Fruit fly (Drosophila melanogaster) whole organism, embryonic: ENCODE results near the gene gt.
A peak's percentile ranks its signal among the peaks of the same experiment; 100 is the strongest.

Source experiments
- Atf6 ChIP-seq: fragments of 200-800 bp; sonication (Bioruptor generic); IDR thresholded peaks from 2 replicates; pipeline ENCODE4 v1.3.6; 2022; ENCODE audit warnings: missing biosample characterization, missing genetic modification characterization
- BEAF-32 ChIP-seq: fragments of 200-800 bp; sonication (Bioruptor generic); optimal IDR thresholded peaks from 3 replicates; lab custom pipeline; 2017; ENCODE audit warnings: missing biosample characterization, missing genetic modification characterization, mild to moderate bottlenecking, moderate library complexity, missing genetic modification reagents
- CG10366 ChIP-seq: fragments of 200-800 bp; sonication (Bioruptor generic); IDR thresholded peaks from 2 replicates; pipeline ENCODE4 v1.3.6; 2022; ENCODE audit warnings: missing biosample characterization, missing genetic modification characterization
- CG11456 ChIP-seq: fragments of 200-800 bp; sonication (Bioruptor generic); IDR thresholded peaks from 3 replicates; pipeline ENCODE4 v1.3.6; 2022; ENCODE audit warnings: missing biosample characterization, missing genetic modification characterization
- CG12299 ChIP-seq: fragments of 200-800 bp; sonication (Bioruptor generic); optimal IDR thresholded peaks from 2 replicates; lab custom pipeline; 2018; ENCODE audit warnings: missing biosample characterization, mild to moderate bottlenecking, missing genetic modification characterization
- CG12391 ChIP-seq: fragments of 200-800 bp; sonication (Bioruptor generic); optimal IDR thresholded peaks from 3 replicates; lab custom pipeline; 2018; ENCODE audit warnings: missing biosample characterization, mild to moderate bottlenecking, missing genetic modification characterization, moderate library complexity
- CG14050 ChIP-seq: fragments of 200-800 bp; sonication (Bioruptor generic); IDR thresholded peaks from 3 replicates; pipeline ENCODE4 v1.3.6; 2022; ENCODE audit warnings: missing biosample characterization, missing genetic modification characterization
- CG15011 ChIP-seq: fragments of 200-800 bp; sonication (Bioruptor generic); optimal IDR thresholded peaks from 3 replicates; lab custom pipeline; 2018; ENCODE audit warnings: missing biosample characterization, mild to moderate bottlenecking, missing genetic modification characterization
- CG17612 ChIP-seq: fragments of 200-800 bp; sonication (Bioruptor generic); IDR thresholded peaks from 2 replicates; pipeline ENCODE4 v1.3.6; 2022; ENCODE audit warnings: missing biosample characterization, missing genetic modification characterization
- CG2199 ChIP-seq: fragments of 200-800 bp; sonication (Bioruptor generic); IDR thresholded peaks from 3 replicates; pipeline ENCODE4 v1.3.6; 2022; ENCODE audit warnings: missing biosample characterization, missing genetic modification characterization
- CG31441 ChIP-seq: fragments of 200-800 bp; sonication (Bioruptor generic); IDR thresholded peaks from 2 replicates; pipeline ENCODE4 v1.3.6; 2022; ENCODE audit warnings: missing biosample characterization, missing genetic modification characterization
- CG4282 ChIP-seq: fragments of 200-800 bp; sonication (Bioruptor generic); optimal IDR thresholded peaks from 2 replicates; lab custom pipeline; 2016; ENCODE audit warnings: missing biosample characterization, missing genetic modification characterization
- CG6254 ChIP-seq: fragments of 200-800 bp; sonication (Bioruptor generic); optimal IDR thresholded peaks from 3 replicates; lab custom pipeline; 2017; ENCODE audit warnings: mild to moderate bottlenecking, missing biosample characterization, missing genetic modification reagents, missing genetic modification characterization
- CG7786 ChIP-seq: fragments of 200-800 bp; sonication (Bioruptor generic); optimal IDR thresholded peaks from 2 replicates; lab custom pipeline; 2016; ENCODE audit warnings: missing biosample characterization, missing genetic modification characterization
- CG8478 ChIP-seq: fragments of >200 bp; optimal IDR thresholded peaks from 2 replicates; lab custom pipeline; 2018
- CG9437 ChIP-seq: fragments of 200-800 bp; sonication (Bioruptor generic); optimal IDR thresholded peaks from 2 replicates; lab custom pipeline; 2018; ENCODE audit warnings: missing biosample characterization, mild to moderate bottlenecking, missing genetic modification characterization
- CG9727 ChIP-seq: fragments of 200-800 bp; sonication (Bioruptor generic); optimal IDR thresholded peaks from 3 replicates; lab custom pipeline; 2017; ENCODE audit warnings: missing biosample characterization, mild to moderate bottlenecking, missing genetic modification characterization
- Dbx ChIP-seq: fragments of 200-800 bp; sonication (Bioruptor generic); IDR thresholded peaks from 3 replicates; pipeline ENCODE4 v1.3.6; 2022; ENCODE audit warnings: missing biosample characterization, missing genetic modification characterization
- Dref ChIP-seq: fragments of 200-800 bp; sonication (Bioruptor generic); IDR thresholded peaks from 2 replicates; pipeline ENCODE4 v1.3.6; 2022; ENCODE audit warnings: missing biosample characterization, missing genetic modification characterization
- Ets65A ChIP-seq: fragments of 200-800 bp; sonication (Bioruptor generic); peaks from one replicate; lab custom pipeline; 2016; ENCODE audit warnings: missing biosample characterization, missing genetic modification characterization
- HHEX ChIP-seq: fragments of 200-800 bp; sonication (Bioruptor generic); optimal IDR thresholded peaks from 3 replicates; lab custom pipeline; 2017; ENCODE audit warnings: missing biosample characterization, mild to moderate bottlenecking, missing genetic modification characterization, missing genetic modification reagents
- Kr ChIP-seq: fragments of 200-800 bp; sonication (Bioruptor generic); optimal IDR thresholded peaks from 2 replicates; lab custom pipeline; 2017; ENCODE audit warnings: missing biosample characterization, mild to moderate bottlenecking, missing genetic modification characterization
- PHDP ChIP-seq: fragments of 200-800 bp; sonication (Bioruptor generic); optimal IDR thresholded peaks from 3 replicates; lab custom pipeline; 2018; ENCODE audit warnings: missing biosample characterization, mild to moderate bottlenecking, missing genetic modification characterization, moderate library complexity
- Six4 ChIP-seq: fragments of 200-800 bp; sonication (Bioruptor generic); optimal IDR thresholded peaks from 2 replicates; lab custom pipeline; 2016; ENCODE audit warnings: missing biosample characterization, missing genetic modification characterization
- Vsx1 ChIP-seq: fragments of 200-800 bp; sonication (Bioruptor generic); optimal IDR thresholded peaks from 2 replicates; lab custom pipeline; 2017; ENCODE audit warnings: missing biosample characterization, mild to moderate bottlenecking, missing genetic modification characterization, missing genetic modification reagents
- al ChIP-seq: fragments of 200-800 bp; sonication (Bioruptor generic); IDR thresholded peaks from 2 replicates; pipeline ENCODE4 v1.3.6; 2022; ENCODE audit warnings: missing biosample characterization, missing genetic modification characterization
- crol ChIP-seq: fragments of 200-800 bp; sonication (Bioruptor generic); IDR thresholded peaks from 2 replicates; pipeline ENCODE4 v1.3.6; 2022; ENCODE audit warnings: missing biosample characterization, missing genetic modification characterization
- dpn ChIP-seq, 2 experiments: fragments of 200-800 bp; sonication (Bioruptor generic); optimal IDR thresholded peaks; 3 replicates each; lab custom pipeline; 2016; ENCODE audit warnings: missing biosample characterization in 2 of 2, missing genetic modification characterization in 2 of 2
- en ChIP-seq: fragments of 200-800 bp; sonication (Bioruptor generic); optimal IDR thresholded peaks from 2 replicates; lab custom pipeline; 2016; ENCODE audit warnings: missing biosample characterization, missing genetic modification characterization
- fd102C ChIP-seq: fragments of 200-800 bp; sonication (Bioruptor generic); optimal IDR thresholded peaks from 2 replicates; lab custom pipeline; 2018; ENCODE audit warnings: missing biosample characterization, mild to moderate bottlenecking, missing genetic modification characterization, moderate library complexity
- gcm ChIP-seq: fragments of 200-800 bp; sonication (Bioruptor generic); optimal IDR thresholded peaks from 2 replicates; lab custom pipeline; 2019; ENCODE audit warnings: missing biosample characterization, mild to moderate bottlenecking, missing genetic modification characterization, moderate library complexity
- gt ChIP-seq: fragments of 200-800 bp; sonication (Bioruptor generic); IDR thresholded peaks from 2 replicates; pipeline ENCODE4 v1.3.6; 2022; ENCODE audit warnings: missing biosample characterization, missing genetic modification characterization
- hb ChIP-seq: fragments of 200-800 bp; sonication (Bioruptor generic); IDR thresholded peaks from 3 replicates; pipeline ENCODE4 v1.3.6; 2022; ENCODE audit warnings: missing biosample characterization, missing genetic modification characterization; ENCODE audit not compliant: partially characterized antibody
- kah ChIP-seq: fragments of 200-800 bp; sonication (Bioruptor generic); optimal IDR thresholded peaks from 2 replicates; lab custom pipeline; 2018; ENCODE audit warnings: missing biosample characterization, mild to moderate bottlenecking, missing genetic modification characterization
- ken ChIP-seq: fragments of 200-800 bp; sonication (Bioruptor generic); IDR thresholded peaks from 3 replicates; pipeline ENCODE4 v1.3.6; 2022; ENCODE audit warnings: missing biosample characterization, missing genetic modification characterization
- knrl ChIP-seq: fragments of 200-800 bp; sonication (Bioruptor generic); IDR thresholded peaks from 3 replicates; pipeline ENCODE4 v1.3.6; 2022; ENCODE audit warnings: missing biosample characterization, missing genetic modification characterization; ENCODE audit not compliant: partially characterized antibody
- lov ChIP-seq, 2 experiments: fragments of 200-800 bp in 1 of 2; fragments of >200 bp in 1 of 2; sonication (Bioruptor generic) in 1 of 2; IDR thresholded peaks in 1 of 2; optimal IDR thresholded peaks in 1 of 2; 2 replicates in 1 of 2; 3 replicates in 1 of 2; pipeline versions ENCODE4 v1.3.6 to Lab custom; 2017 to 2022; ENCODE audit warnings: missing biosample characterization in 1 of 2, missing genetic modification characterization in 1 of 2
- mirr ChIP-seq: fragments of 200-800 bp; sonication (Bioruptor generic); optimal IDR thresholded peaks from 3 replicates; lab custom pipeline; 2018; ENCODE audit warnings: missing biosample characterization, mild to moderate bottlenecking, missing genetic modification characterization
- mld ChIP-seq: fragments of 200-800 bp; sonication (Bioruptor generic); IDR thresholded peaks from 3 replicates; pipeline ENCODE4 v1.3.6; 2022; ENCODE audit warnings: missing biosample characterization, missing genetic modification characterization; ENCODE audit not compliant: partially characterized antibody
- pan ChIP-seq, 4 experiments: fragments of >200 bp in 3 of 4; fragments of 200-800 bp in 1 of 4; sonication (Bioruptor generic) in 1 of 4; optimal IDR thresholded peaks in 3 of 4; IDR thresholded peaks in 1 of 4; 2 replicates each; pipeline versions ENCODE4 v1.3.6 to Lab custom; 2017 to 2022; ENCODE audit warnings: missing biosample characterization in 2 of 4, missing genetic modification characterization in 2 of 4, mixed read lengths in 1 of 4
- pros ChIP-seq: fragments of 200-800 bp; sonication (Bioruptor generic); optimal IDR thresholded peaks from 3 replicates; lab custom pipeline; 2019; ENCODE audit warnings: missing biosample characterization, mild to moderate bottlenecking, missing genetic modification characterization, moderate library complexity
- ranshi ChIP-seq: fragments of 200-800 bp; sonication (Bioruptor generic); IDR thresholded peaks from 2 replicates; pipeline ENCODE4 v1.3.6; 2022; ENCODE audit warnings: missing biosample characterization, missing genetic modification characterization
- row ChIP-seq: fragments of 200-800 bp; sonication (Bioruptor generic); IDR thresholded peaks from 3 replicates; pipeline ENCODE4 v1.3.6; 2022; ENCODE audit warnings: missing biosample characterization, missing genetic modification characterization
- sim ChIP-seq: fragments of 200-800 bp; sonication (Bioruptor generic); IDR thresholded peaks from 2 replicates; pipeline ENCODE4 v1.3.6; 2022; ENCODE audit warnings: missing biosample characterization, missing genetic modification characterization
- sna ChIP-seq: fragments of 200-800 bp; sonication (Bioruptor generic); IDR thresholded peaks from 2 replicates; pipeline ENCODE4 v1.3.6; 2022; ENCODE audit warnings: missing biosample characterization, missing genetic modification characterization; ENCODE audit not compliant: partially characterized antibody
- stc ChIP-seq: fragments of 200-800 bp; sonication (Bioruptor generic); IDR thresholded peaks from 2 replicates; pipeline ENCODE4 v1.3.6; 2022; ENCODE audit warnings: missing biosample characterization, missing genetic modification characterization
- tll ChIP-seq, 2 experiments: fragments of 200-800 bp in 1 of 2; fragments of >200 bp in 1 of 2; sonication (Bioruptor generic) in 1 of 2; optimal IDR thresholded peaks; 2 replicates each; lab custom pipeline; 2017 to 2019; ENCODE audit warnings: missing biosample characterization in 2 of 2, missing genetic modification characterization in 2 of 2, mild to moderate bottlenecking in 1 of 2, moderate library complexity in 1 of 2
- zen2 ChIP-seq: fragments of 200-800 bp; sonication (Bioruptor generic); IDR thresholded peaks from 3 replicates; pipeline ENCODE4 v1.3.6; 2022; ENCODE audit warnings: missing biosample characterization, missing genetic modification characterization; ENCODE audit not compliant: partially characterized antibody

The gt gene

DNA sequence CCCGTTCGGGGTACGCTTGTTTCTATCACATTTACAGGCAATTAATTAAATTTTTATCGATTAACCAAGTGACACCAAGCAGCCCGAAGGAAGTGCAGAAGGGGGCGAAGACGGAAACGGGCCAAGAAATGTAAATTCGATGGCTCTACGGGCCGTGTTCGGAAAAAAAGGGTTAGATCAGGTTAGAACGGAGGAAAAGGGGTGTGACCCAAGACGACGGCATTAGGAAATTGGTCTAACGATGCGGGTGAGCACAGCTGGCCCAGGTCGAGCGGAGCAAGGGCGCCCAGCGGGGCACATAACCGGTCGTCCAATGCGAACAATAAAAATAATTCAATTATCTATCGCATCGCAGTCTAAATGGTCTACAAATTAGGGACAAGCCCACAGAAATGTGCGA is 29.3 kb downstream of the gt start:
- TF ChIP-seq Kr (peak; percentile 95), ken (no peak), kah (GFP tag; lab: Kevin White, UChicago) (no peak), Dref (GFP tag; lab: Robert Waterston, UW) (no peak), Ets65A (GFP tag; lab: Kevin White, UChicago) (peak; percentile 77), al (GFP tag; lab: Robert Waterston, UW) (no peak), gcm (peak; percentile 70), pros (GFP tag; lab: Kevin White, UChicago) (peak; percentile 62), CG8478 (lab: Kevin White, UChicago) (no peak)

DNA sequence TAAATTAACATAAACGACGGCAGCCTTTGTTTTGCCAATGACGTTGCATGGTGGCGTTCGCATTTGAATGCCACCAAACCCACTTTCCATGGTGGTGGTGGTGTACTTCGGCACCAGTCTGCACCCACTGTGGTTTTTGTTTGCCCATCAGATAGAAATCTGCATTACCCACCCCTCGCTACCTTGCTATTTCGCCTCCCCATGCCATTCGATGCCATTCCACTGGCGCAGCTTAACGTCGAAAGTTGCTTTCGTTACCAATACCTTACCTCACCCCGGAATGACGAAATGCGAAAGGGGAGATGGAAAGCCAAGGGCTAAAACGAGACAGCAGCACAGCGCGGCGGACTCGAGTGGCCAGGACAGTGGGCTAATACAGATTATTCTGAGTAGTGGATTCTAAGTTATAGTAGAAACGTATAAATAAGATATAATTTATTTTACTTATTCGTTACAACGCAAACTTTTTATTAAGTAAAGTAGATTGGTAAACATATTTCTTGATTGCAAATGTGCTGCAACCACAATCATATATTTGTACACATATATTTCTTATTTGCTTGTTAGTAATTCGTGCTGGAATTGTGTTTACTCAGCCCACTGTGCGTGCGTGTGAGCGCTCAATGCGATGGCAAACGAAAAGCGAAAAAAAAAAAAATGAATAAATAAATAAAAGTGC is 32.4 kb downstream of the gt start:
- no peak for TF ChIP-seq CG11456 (GFP tag; lab: Robert Waterston, UW)
- TF ChIP-seq gt (GFP tag; lab: Robert Waterston, UW): peak; percentile 70
- TF ChIP-seq CG6254 (GFP tag; lab: Kevin White, UChicago): peak; percentile 58
- TF ChIP-seq CG2199: no peak
- TF ChIP-seq CG9437 (GFP tag; lab: Kevin White, UChicago): peak; percentile 14
- peak; percentile 42 for TF ChIP-seq Vsx1
- no peak for TF ChIP-seq Dbx (GFP tag; lab: Robert Waterston, UW)
- no peak for TF ChIP-seq mirr (GFP tag; lab: Kevin White, UChicago)
- peak; percentile 49; the same call in 1 of the 2 replicates for TF ChIP-seq stc (GFP tag; lab: Robert Waterston, UW)
- no peak for TF ChIP-seq CG12299 (tag; lab: Kevin White, UChicago)
- 0 out of 2 replicates have a peak, but pooled peaks have one; percentile 40 for TF ChIP-seq crol (GFP tag; lab: Robert Waterston, UW)
- peak; percentile 69 for TF ChIP-seq CG31441 (GFP tag; lab: Robert Waterston, UW)
- no peak for TF ChIP-seq sim (GFP tag; lab: Robert Waterston, UW)
- peak; percentile 53 for TF ChIP-seq CG12391 (tag; lab: Kevin White, UChicago)
- no peak for TF ChIP-seq hb
- peak; percentile 78 for TF ChIP-seq row (GFP tag; lab: Robert Waterston, UW)
- TF ChIP-seq CG14050 (GFP tag; lab: Robert Waterston, UW): no peak
- no peak for TF ChIP-seq CG4282 (GFP tag; lab: Kevin White, UChicago)
- no peak for TF ChIP-seq HHEX (GFP tag; lab: Kevin White, UChicago)
- TF ChIP-seq knrl (GFP tag; lab: Robert Waterston, UW): no peak
- TF ChIP-seq pan (optimal IDR thresholded peaks at IDR 0.05; lab: Kevin White, UChicago): no peak
- peak in 1 of 2 experiments; percentile 51 for TF ChIP-seq pan (GFP tag; optimal IDR thresholded peaks at IDR 0.05 in 1 of 2, IDR thresholded peaks at IDR 0.05 in 1 of 2)
- TF ChIP-seq sna: no peak
- no peak; the same call in 1 of the 2 replicates for TF ChIP-seq CG10366 (GFP tag; lab: Robert Waterston, UW)
- peak; percentile 51 for TF ChIP-seq PHDP (tag; lab: Kevin White, UChicago)
- TF ChIP-seq CG15011: peak; percentile 2
- no peak for TF ChIP-seq CG17612 (GFP tag; lab: Robert Waterston, UW)
- peak; percentile 47 for TF ChIP-seq CG9727 (GFP tag; lab: Kevin White, UChicago)
- no peak for TF ChIP-seq Atf6 (GFP tag; lab: Robert Waterston, UW)
- TF ChIP-seq zen2: no peak
- no peak for TF ChIP-seq lov (optimal IDR thresholded peaks at IDR 0.05; lab: Kevin White, UChicago)
- TF ChIP-seq lov (GFP tag; IDR thresholded peaks at IDR 0.05; lab: Robert Waterston, UW): no peak
- peak in 1 of 2 experiments; percentile 20 for TF ChIP-seq dpn (GFP tag; optimal IDR thresholded peaks at IDR 0.05; lab: Kevin White, UChicago)
- TF ChIP-seq fd102C (GFP tag; lab: Kevin White, UChicago): no peak
- TF ChIP-seq CG7786 (GFP tag; lab: Kevin White, UChicago): no peak
- no peak for TF ChIP-seq tll (GFP tag; optimal IDR thresholded peaks at IDR 0.05; lab: Kevin White, UChicago)
- TF ChIP-seq ranshi (GFP tag; lab: Robert Waterston, UW): no peak
- no peak for TF ChIP-seq BEAF-32 (GFP tag; lab: Kevin White, UChicago)
- no peak for TF ChIP-seq mld (GFP tag; lab: Robert Waterston, UW)
- TF ChIP-seq Six4 (GFP tag; lab: Kevin White, UChicago): no peak
- TF ChIP-seq en (GFP tag; lab: Kevin White, UChicago): no peak
